In genomic region chr3R:21112742-21113465, dm6 we compare ENCODE assay signal across 1 fruit fly cellular context.
TF ChIP-seq lines count a peak whose summit lies in the region.

No protein-coding gene starts in this region.

TF ChIP-seq in whole organism, embryonic, 481 proteins besides CTCF, POLR2A, EP300 and RAD21 (continued from another document and continues in another):
- TF ChIP-seq zen (tag; optimal IDR thresholded peaks at IDR 0.05; lab: Kevin White, UChicago): peak; percentile 87
- peak; percentile 90 for TF ChIP-seq her (GFP tag; optimal IDR thresholded peaks at IDR 0.05; lab: Kevin White, UChicago)
- TF ChIP-seq CG11398 (GFP tag; optimal IDR thresholded peaks at IDR 0.05; lab: Kevin White, UChicago): peak; percentile 86
- peak; percentile 82 for TF ChIP-seq Mrtf (GFP tag; IDR thresholded peaks at IDR 0.05; lab: Robert Waterston, UW)
- TF ChIP-seq H2.0 (GFP tag; IDR thresholded peaks at IDR 0.05; lab: Robert Waterston, UW): peak; percentile 83
- no peak for TF ChIP-seq hkb (optimal IDR thresholded peaks at IDR 0.05; lab: Kevin White, UChicago)
- TF ChIP-seq hkb (GFP tag; IDR thresholded peaks at IDR 0.05; lab: Robert Waterston, UW): peak; percentile 94
- TF ChIP-seq HLH4C (GFP tag; IDR thresholded peaks at IDR 0.05; lab: Robert Waterston, UW; ENCODE audit: partially characterized antibody): no peak
- TF ChIP-seq TFAM (GFP tag; optimal IDR thresholded peaks at IDR 0.05; lab: Kevin White, UChicago): peak; percentile 67
- TF ChIP-seq CG9797 (GFP tag; optimal IDR thresholded peaks at IDR 0.05; lab: Kevin White, UChicago): no peak
- TF ChIP-seq CG1602 (GFP tag; optimal IDR thresholded peaks at IDR 0.05; lab: Kevin White, UChicago): peak; percentile 75
- peak; percentile 90 for TF ChIP-seq tap (tag; optimal IDR thresholded peaks at IDR 0.05; lab: Kevin White, UChicago)
- TF ChIP-seq cwo (GFP tag; optimal IDR thresholded peaks at IDR 0.05; lab: Kevin White, UChicago): peak; percentile 49
- peak; percentile 62 for TF ChIP-seq ssp (GFP tag; IDR thresholded peaks at IDR 0.05; lab: Robert Waterston, UW)
- peak; percentile 36; the same call in 1 of the 2 replicates for TF ChIP-seq CG17612 (GFP tag; IDR thresholded peaks at IDR 0.05; lab: Robert Waterston, UW)
- TF ChIP-seq CG10543 (GFP tag; optimal IDR thresholded peaks at IDR 0.05; lab: Kevin White, UChicago): no peak
- TF ChIP-seq slbo (GFP tag; IDR thresholded peaks at IDR 0.05; lab: Robert Waterston, UW): peak; percentile 92
- peak; percentile 82 for TF ChIP-seq az2 (GFP tag; optimal IDR thresholded peaks at IDR 0.05; lab: Kevin White, UChicago)
- peak; percentile 87 for TF ChIP-seq pnt (GFP tag; optimal IDR thresholded peaks at IDR 0.05; lab: Kevin White, UChicago)
- no peak for TF ChIP-seq Dfd (GFP tag; optimal IDR thresholded peaks at IDR 0.05; lab: Kevin White, UChicago)
- peak; percentile 74 for TF ChIP-seq dmrt11E (tag; optimal IDR thresholded peaks at IDR 0.05; lab: Kevin White, UChicago)
- TF ChIP-seq CG2116 (GFP tag; optimal IDR thresholded peaks at IDR 0.05; lab: Kevin White, UChicago): peak; percentile 52
- TF ChIP-seq Ada2b (GFP tag; IDR thresholded peaks at IDR 0.05; lab: Robert Waterston, UW): peak; percentile 90
- peak; percentile 88 for TF ChIP-seq NK7.1 (GFP tag; optimal IDR thresholded peaks at IDR 0.05; lab: Kevin White, UChicago)
- TF ChIP-seq ATbp (GFP tag; optimal IDR thresholded peaks at IDR 0.05; lab: Kevin White, UChicago): peak; percentile 94
- peak; percentile 87 for TF ChIP-seq otp (GFP tag; IDR thresholded peaks at IDR 0.05; lab: Robert Waterston, UW)
- no peak for TF ChIP-seq pros (GFP tag; optimal IDR thresholded peaks at IDR 0.05; lab: Kevin White, UChicago)
- TF ChIP-seq CHES-1-like (GFP tag; optimal IDR thresholded peaks at IDR 0.05; lab: Kevin White, UChicago): peak; percentile 94
- peak; percentile 70 for TF ChIP-seq CG2202 (tag; optimal IDR thresholded peaks at IDR 0.05; lab: Kevin White, UChicago)
- no peak for TF ChIP-seq tll (GFP tag; optimal IDR thresholded peaks at IDR 0.05; lab: Kevin White, UChicago)
- TF ChIP-seq CG14014 (GFP tag; IDR thresholded peaks at IDR 0.05; lab: Robert Waterston, UW): peak; percentile 83
- peak; percentile 74 for TF ChIP-seq onecut (GFP tag; IDR thresholded peaks at IDR 0.05; lab: Robert Waterston, UW)
- peak; percentile 87 for TF ChIP-seq NfI (GFP tag; optimal IDR thresholded peaks at IDR 0.05; lab: Kevin White, UChicago)
- peak; percentile 88 for TF ChIP-seq CG12236 (GFP tag; optimal IDR thresholded peaks at IDR 0.05; lab: Kevin White, UChicago)
- TF ChIP-seq Poxn (GFP tag; IDR thresholded peaks at IDR 0.05; lab: Robert Waterston, UW): no peak
- TF ChIP-seq CG34376 (GFP tag; optimal IDR thresholded peaks at IDR 0.05; lab: Kevin White, UChicago): no peak
- TF ChIP-seq Dbx (GFP tag; IDR thresholded peaks at IDR 0.05; lab: Robert Waterston, UW): peak; percentile 66
- TF ChIP-seq D19B (GFP tag; optimal IDR thresholded peaks at IDR 0.05; lab: Kevin White, UChicago): peak; percentile 55
- TF ChIP-seq lbe (GFP tag; optimal IDR thresholded peaks at IDR 0.05; lab: Kevin White, UChicago): peak; percentile 52
- TF ChIP-seq hbn (GFP tag; IDR thresholded peaks at IDR 0.05; lab: Robert Waterston, UW; ENCODE audit: partially characterized antibody): no peak
- TF ChIP-seq CG32532 (GFP tag; IDR thresholded peaks at IDR 0.05; lab: Robert Waterston, UW): peak; percentile 91
- TF ChIP-seq Scr (GFP tag; IDR thresholded peaks at IDR 0.05; lab: Robert Waterston, UW; ENCODE audit: partially characterized antibody): no peak
- peak; percentile 87 for TF ChIP-seq CG9609 (GFP tag; optimal IDR thresholded peaks at IDR 0.05; lab: Kevin White, UChicago)
- TF ChIP-seq Bgb (GFP tag; IDR thresholded peaks at IDR 0.05; lab: Robert Waterston, UW; ENCODE audit: partially characterized antibody): no peak
- TF ChIP-seq gem (tag; optimal IDR thresholded peaks at IDR 0.05; lab: Kevin White, UChicago): peak; percentile 94
- TF ChIP-seq YL-1 (GFP tag; optimal IDR thresholded peaks at IDR 0.05; lab: Kevin White, UChicago): peak; percentile 45
- peak; percentile 7 for TF ChIP-seq Fer2 (tag; optimal IDR thresholded peaks at IDR 0.05; lab: Kevin White, UChicago)
- peak; percentile 77 for TF ChIP-seq fd3F (GFP tag; optimal IDR thresholded peaks at IDR 0.05; lab: Kevin White, UChicago)
- peak; percentile 74 for TF ChIP-seq CG10462 (GFP tag; optimal IDR thresholded peaks at IDR 0.05; lab: Kevin White, UChicago)
- TF ChIP-seq chinmo (GFP tag; IDR thresholded peaks at IDR 0.05; lab: Robert Waterston, UW; ENCODE audit: partially characterized antibody): no peak
- peak; percentile 89 for TF ChIP-seq CG18262 (tag; optimal IDR thresholded peaks at IDR 0.05; lab: Kevin White, UChicago)
- peak; percentile 89 to 91 for TF ChIP-seq Hr51 (GFP tag; optimal IDR thresholded peaks at IDR 0.05; lab: Kevin White, UChicago)
- TF ChIP-seq CG12299 (tag; optimal IDR thresholded peaks at IDR 0.05; lab: Kevin White, UChicago): peak; percentile 78
- TF ChIP-seq twi (tag; optimal IDR thresholded peaks at IDR 0.05; lab: Kevin White, UChicago): peak; percentile 45
- TF ChIP-seq eve (GFP tag; optimal IDR thresholded peaks at IDR 0.05; lab: Kevin White, UChicago): no peak
- peak; percentile 90 for TF ChIP-seq CG12219 (GFP tag; optimal IDR thresholded peaks at IDR 0.05; lab: Kevin White, UChicago)
- peak; percentile 91 for TF ChIP-seq lilli (GFP tag; optimal IDR thresholded peaks at IDR 0.05; lab: Kevin White, UChicago)
- TF ChIP-seq CG10366 (GFP tag; IDR thresholded peaks at IDR 0.05; lab: Robert Waterston, UW): peak; percentile 86
- peak; percentile 94 for TF ChIP-seq CG12769 (tag; optimal IDR thresholded peaks at IDR 0.05; lab: Kevin White, UChicago)
- peak; percentile 88 for TF ChIP-seq Sox100B (GFP tag; optimal IDR thresholded peaks at IDR 0.05; lab: Kevin White, UChicago)
- TF ChIP-seq CG4404 (GFP tag; IDR thresholded peaks at IDR 0.05; lab: Robert Waterston, UW): peak; percentile 61
- no peak for TF ChIP-seq zen2 (GFP tag; IDR thresholded peaks at IDR 0.05; lab: Robert Waterston, UW; ENCODE audit: partially characterized antibody)
- no peak for TF ChIP-seq mld (GFP tag; IDR thresholded peaks at IDR 0.05; lab: Robert Waterston, UW; ENCODE audit: partially characterized antibody)
- TF ChIP-seq Dp (GFP tag; optimal IDR thresholded peaks at IDR 0.05; lab: Kevin White, UChicago): no peak
- TF ChIP-seq grau (tag; optimal IDR thresholded peaks at IDR 0.05; lab: Kevin White, UChicago): peak; percentile 88
- peak; percentile 85 for TF ChIP-seq lmd (GFP tag; IDR thresholded peaks at IDR 0.05; lab: Robert Waterston, UW)
- peak; percentile 75 for TF ChIP-seq gcm2 (GFP tag; optimal IDR thresholded peaks at IDR 0.05; lab: Kevin White, UChicago)
- TF ChIP-seq Eip74EF (GFP tag; optimal IDR thresholded peaks at IDR 0.05; lab: Kevin White, UChicago): peak in 1 of 2 experiments; percentile 92
- 0 out of 2 replicates have a peak, but pooled peaks have one; percentile 47 for TF ChIP-seq CG8765 (GFP tag; IDR thresholded peaks at IDR 0.05; lab: Robert Waterston, UW)
- TF ChIP-seq hth (optimal IDR thresholded peaks at IDR 0.05; lab: Kevin White, UChicago): no peak
- peak; percentile 73 for TF ChIP-seq al (GFP tag; IDR thresholded peaks at IDR 0.05; lab: Robert Waterston, UW)
- TF ChIP-seq gro (GFP tag; optimal IDR thresholded peaks at IDR 0.05; lab: Kevin White, UChicago): peak; percentile 94
- TF ChIP-seq scrt (GFP tag; optimal IDR thresholded peaks at IDR 0.05; lab: Kevin White, UChicago): peak; percentile 84
- TF ChIP-seq CG10979 (tag; optimal IDR thresholded peaks at IDR 0.05; lab: Kevin White, UChicago): peak; percentile 85
- peak; percentile 57; the same call in 1 of the 2 replicates for TF ChIP-seq CG11085 (GFP tag; IDR thresholded peaks at IDR 0.05; lab: Robert Waterston, UW)
- TF ChIP-seq CG15269 (tag; optimal IDR thresholded peaks at IDR 0.05; lab: Kevin White, UChicago): peak; percentile 91
- TF ChIP-seq pfk (GFP tag; optimal IDR thresholded peaks at IDR 0.05; lab: Kevin White, UChicago): peak; percentile 44
- peak; percentile 94 for TF ChIP-seq Rfx (GFP tag; IDR thresholded peaks at IDR 0.05; lab: Robert Waterston, UW)
- no peak for TF ChIP-seq fru (optimal IDR thresholded peaks at IDR 0.05; lab: Kevin White, UChicago)
- TF ChIP-seq peb (GFP tag; IDR thresholded peaks at IDR 0.05; lab: Robert Waterston, UW): peak; percentile 74
- TF ChIP-seq CG9932 (GFP tag; IDR thresholded peaks at IDR 0.05; lab: Robert Waterston, UW): peak; percentile 80
- no peak for TF ChIP-seq sna (GFP tag; IDR thresholded peaks at IDR 0.05; lab: Robert Waterston, UW; ENCODE audit: partially characterized antibody)
- peak; percentile 80 for TF ChIP-seq Chrac-16 (GFP tag; optimal IDR thresholded peaks at IDR 0.05; lab: Kevin White, UChicago)
- no peak for TF ChIP-seq Doc3 (GFP tag; IDR thresholded peaks at IDR 0.05; lab: Robert Waterston, UW; ENCODE audit: partially characterized antibody)
- peak; percentile 25 for TF ChIP-seq Kr (GFP tag; optimal IDR thresholded peaks at IDR 0.05; lab: Kevin White, UChicago)
- TF ChIP-seq E2f1 (GFP tag; IDR thresholded peaks at IDR 0.05; lab: Robert Waterston, UW): peak; percentile 76
- TF ChIP-seq vvl (GFP tag; IDR thresholded peaks at IDR 0.05; lab: Robert Waterston, UW): peak; percentile 93
- TF ChIP-seq Xrp1 (GFP tag; IDR thresholded peaks at IDR 0.05; lab: Robert Waterston, UW): peak; percentile 91
- TF ChIP-seq Oaz (GFP tag; IDR thresholded peaks at IDR 0.05; lab: Robert Waterston, UW): peak; percentile 60
- peak; percentile 86 for TF ChIP-seq D19A (tag; optimal IDR thresholded peaks at IDR 0.05; lab: Kevin White, UChicago)
- peak; percentile 51 for TF ChIP-seq CG10147 (GFP tag; optimal IDR thresholded peaks at IDR 0.05; lab: Kevin White, UChicago)
- TF ChIP-seq CG6813 (GFP tag; optimal IDR thresholded peaks at IDR 0.05; lab: Kevin White, UChicago): peak; percentile 91
- peak; percentile 89 for TF ChIP-seq CG7839 (tag; optimal IDR thresholded peaks at IDR 0.05; lab: Kevin White, UChicago)
- peak; percentile 83 for TF ChIP-seq CG4282 (GFP tag; optimal IDR thresholded peaks at IDR 0.05; lab: Kevin White, UChicago)
- peak; percentile 86 for TF ChIP-seq CrebB (tag; optimal IDR thresholded peaks at IDR 0.05; lab: Kevin White, UChicago)
- no peak for TF ChIP-seq yki (optimal IDR thresholded peaks at IDR 0.05; lab: Kevin White, UChicago)
- TF ChIP-seq slp2 (GFP tag; optimal IDR thresholded peaks at IDR 0.05; lab: Kevin White, UChicago): peak; percentile 86
- peak; percentile 87 for TF ChIP-seq nmo (GFP tag; optimal IDR thresholded peaks at IDR 0.05; lab: Kevin White, UChicago)
- no peak for TF ChIP-seq amos (GFP tag; IDR thresholded peaks at IDR 0.05; lab: Robert Waterston, UW; ENCODE audit: partially characterized antibody)
- TF ChIP-seq CG14667 (GFP tag; IDR thresholded peaks at IDR 0.05; lab: Robert Waterston, UW): peak; percentile 73
- peak; percentile 85 for TF ChIP-seq CG7556 (GFP tag; optimal IDR thresholded peaks at IDR 0.05; lab: Kevin White, UChicago)
- peak; percentile 89 for TF ChIP-seq CG17328 (GFP tag; IDR thresholded peaks at IDR 0.05; lab: Robert Waterston, UW)
- peak; percentile 74 for TF ChIP-seq CG14050 (GFP tag; IDR thresholded peaks at IDR 0.05; lab: Robert Waterston, UW)
- TF ChIP-seq Meics (GFP tag; optimal IDR thresholded peaks at IDR 0.05; lab: Kevin White, UChicago): peak; percentile 51
- no peak for TF ChIP-seq Hr39 (optimal IDR thresholded peaks at IDR 0.05; lab: Kevin White, UChicago)
- peak; percentile 86 for TF ChIP-seq pum (GFP tag; optimal IDR thresholded peaks at IDR 0.05; lab: Kevin White, UChicago)
- TF ChIP-seq Ptx1 (GFP tag; IDR thresholded peaks at IDR 0.05; lab: Robert Waterston, UW): peak; percentile 86
- peak; percentile 85; the same call in 2 of the 3 replicates for TF ChIP-seq tgo (GFP tag; IDR thresholded peaks at IDR 0.05; lab: Robert Waterston, UW)
- TF ChIP-seq vnd (GFP tag; IDR thresholded peaks at IDR 0.05; lab: Robert Waterston, UW; ENCODE audit: partially characterized antibody): no peak
- TF ChIP-seq Mes4 (GFP tag; optimal IDR thresholded peaks at IDR 0.05; lab: Kevin White, UChicago): peak; percentile 85
- no peak for TF ChIP-seq pita (GFP tag; optimal IDR thresholded peaks at IDR 0.05; lab: Kevin White, UChicago)
- peak; percentile 84 for TF ChIP-seq CG4707 (GFP tag; optimal IDR thresholded peaks at IDR 0.05; lab: Kevin White, UChicago)
- peak; percentile 46; the same call in 1 of the 3 replicates for TF ChIP-seq jigr1 (GFP tag; IDR thresholded peaks at IDR 0.05; lab: Robert Waterston, UW)
- TF ChIP-seq Optix (GFP tag; IDR thresholded peaks at IDR 0.05; lab: Robert Waterston, UW): peak; percentile 83
- peak; percentile 89 for TF ChIP-seq CG12942 (GFP tag; optimal IDR thresholded peaks at IDR 0.05; lab: Kevin White, UChicago)
- peak; percentile 84 for TF ChIP-seq wdn (GFP tag; IDR thresholded peaks at IDR 0.05; lab: Robert Waterston, UW)
- TF ChIP-seq MESR4 (GFP tag; optimal IDR thresholded peaks at IDR 0.05; lab: Kevin White, UChicago): peak; percentile 25
- TF ChIP-seq dimm (GFP tag; IDR thresholded peaks at IDR 0.05; lab: Robert Waterston, UW): peak; percentile 69
- peak; percentile 84 for TF ChIP-seq esg (GFP tag; conservative IDR thresholded peaks at IDR 0.05; lab: Robert Waterston, UW)
- TF ChIP-seq ash1 (GFP tag; optimal IDR thresholded peaks at IDR 0.05; lab: Kevin White, UChicago): peak; percentile 41
- peak; percentile 93 for TF ChIP-seq bab2 (GFP tag; optimal IDR thresholded peaks at IDR 0.05; lab: Kevin White, UChicago)
- TF ChIP-seq chn (GFP tag; optimal IDR thresholded peaks at IDR 0.05; lab: Kevin White, UChicago): peak; percentile 80
- TF ChIP-seq CG2889 (GFP tag; IDR thresholded peaks at IDR 0.05; lab: Robert Waterston, UW): peak; percentile 66; the same call in 2 of the 3 replicates
- peak; percentile 82 for TF ChIP-seq Blimp-1 (GFP tag; optimal IDR thresholded peaks at IDR 0.05; lab: Kevin White, UChicago)
- peak; percentile 83 for TF ChIP-seq Vsx1 (GFP tag; optimal IDR thresholded peaks at IDR 0.05; lab: Kevin White, UChicago)
- peak; percentile 86 for TF ChIP-seq fu2 (GFP tag; optimal IDR thresholded peaks at IDR 0.05; lab: Kevin White, UChicago)
- no peak for TF ChIP-seq usp (GFP tag; optimal IDR thresholded peaks at IDR 0.05; lab: Kevin White, UChicago)
- TF ChIP-seq CG11456 (GFP tag; IDR thresholded peaks at IDR 0.05; lab: Robert Waterston, UW): peak; percentile 89
- peak; percentile 89 for TF ChIP-seq chm (GFP tag; IDR thresholded peaks at IDR 0.05; lab: Robert Waterston, UW)
- peak; percentile 14 for TF ChIP-seq Elba2 (GFP tag; optimal IDR thresholded peaks at IDR 0.05; lab: Kevin White, UChicago)
- TF ChIP-seq Atf3 (GFP tag; optimal IDR thresholded peaks at IDR 0.05; lab: Kevin White, UChicago): peak; percentile 77
